Worm (Caenorhabditis elegans) whole organism, L1 larva: ENCODE measurements around the gene C01G5.7.

ENCODE experiments used
- lin-35 ChIP-seq, 2 experiments: fragments of 150-350 bp; optimal IDR thresholded peaks; 2 replicates each; lab custom pipeline; 2014; ENCODE audit warnings: missing biosample characterization in 2 of 2, missing genetic modification characterization in 2 of 2, missing genetic modification reagents in 2 of 2
- lsy-2 ChIP-seq, 2 experiments: fragments of 150-350 bp; optimal IDR thresholded peaks; 2 replicates each; lab custom pipeline; 2014; ENCODE audit warnings: missing biosample characterization in 2 of 2, missing genetic modification characterization in 2 of 2
- tbx-2 ChIP-seq: sonication (generic microtip); optimal IDR thresholded peaks from 2 replicates; lab custom pipeline; 2016; ENCODE audit warnings: missing genetic modification characterization, missing compliant biosample characterization

DNA sequence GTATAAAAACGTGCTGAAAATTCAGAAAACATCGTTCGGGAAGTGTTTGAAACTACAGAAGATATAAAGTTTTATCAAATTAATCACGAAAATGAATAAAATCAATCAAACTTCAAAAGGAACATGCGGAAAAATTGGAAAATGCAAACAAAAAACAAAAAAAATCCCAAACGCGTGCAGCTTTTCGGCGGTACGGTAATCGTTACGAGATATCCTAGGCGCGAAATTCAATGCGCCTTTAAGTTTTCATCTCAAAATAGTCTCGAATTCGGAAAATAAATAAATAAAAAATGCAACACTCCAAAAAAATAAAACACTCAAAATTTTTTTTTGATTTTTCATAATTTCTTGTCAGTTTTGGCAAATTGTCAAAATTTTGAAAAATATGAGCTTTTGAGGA lies 11.9 kb downstream of the C01G5.7 start:
- TF ChIP-seq lsy-2 (tag; optimal IDR thresholded peaks at IDR 0.05; lab: Kevin White, UChicago) = no peak
- TF ChIP-seq tbx-2 = no peak
- TF ChIP-seq lin-35 (GFP tag; optimal IDR thresholded peaks at IDR 0.05; lab: Kevin White, UChicago) = no peak
